Worm (Caenorhabditis elegans) whole organism, mixed stage, embryonic: Measurements from ENCODE around the gene jmjd-5.

Source experiments
- elt-3 ChIP-seq: fragments of 150-350 bp; optimal IDR thresholded peaks from 2 replicates; lab custom pipeline; 2014; ENCODE audit warnings: missing biosample characterization, missing genetic modification characterization
- flh-1 ChIP-seq: fragments of 200-800 bp; sonication (Bioruptor generic); optimal IDR thresholded peaks from 2 replicates; lab custom pipeline; 2018; ENCODE audit warnings: mild to moderate bottlenecking, missing genetic modification characterization, moderate library complexity, missing compliant biosample characterization
- mep-1 ChIP-seq: fragments of 150-350 bp; optimal IDR thresholded peaks from 2 replicates; lab custom pipeline; 2017; ENCODE audit warnings: missing biosample characterization, missing genetic modification reagents, missing genetic modification characterization, inconsistent platforms
- nhr-237 ChIP-seq: fragments of 150-350 bp; optimal IDR thresholded peaks from 2 replicates; lab custom pipeline; 2014; ENCODE audit warnings: missing biosample characterization, missing genetic modification characterization
- pha-4 ChIP-seq: fragments of 150-350 bp; optimal IDR thresholded peaks from 2 replicates; lab custom pipeline; 2018; ENCODE audit warnings: missing biosample characterization, missing genetic modification reagents, missing genetic modification characterization
- sptf-1 ChIP-seq: sonication (generic microtip); optimal IDR thresholded peaks from 2 replicates; lab custom pipeline; 2017; ENCODE audit warnings: mild to moderate bottlenecking, missing genetic modification characterization, moderate library complexity, missing compliant biosample characterization
- tbx-8 ChIP-seq: fragments of 200-800 bp; sonication (Bioruptor generic); optimal IDR thresholded peaks from 2 replicates; lab custom pipeline; 2018; ENCODE audit warnings: mild to moderate bottlenecking, missing genetic modification characterization, moderate library complexity, missing compliant biosample characterization
- unc-39 ChIP-seq: fragments of 150-350 bp; optimal IDR thresholded peaks from 2 replicates; lab custom pipeline; 2014; ENCODE audit warnings: missing biosample characterization, missing genetic modification characterization
- unc-62 ChIP-seq: fragments of 150-350 bp; optimal IDR thresholded peaks from 2 replicates; lab custom pipeline; 2014; ENCODE audit warnings: missing biosample characterization, missing genetic modification reagents, missing genetic modification characterization
- ztf-11 ChIP-seq: fragments of 150-350 bp; optimal IDR thresholded peaks from 2 replicates; lab custom pipeline; 2014; ENCODE audit warnings: missing biosample characterization, missing genetic modification characterization

DNA sequence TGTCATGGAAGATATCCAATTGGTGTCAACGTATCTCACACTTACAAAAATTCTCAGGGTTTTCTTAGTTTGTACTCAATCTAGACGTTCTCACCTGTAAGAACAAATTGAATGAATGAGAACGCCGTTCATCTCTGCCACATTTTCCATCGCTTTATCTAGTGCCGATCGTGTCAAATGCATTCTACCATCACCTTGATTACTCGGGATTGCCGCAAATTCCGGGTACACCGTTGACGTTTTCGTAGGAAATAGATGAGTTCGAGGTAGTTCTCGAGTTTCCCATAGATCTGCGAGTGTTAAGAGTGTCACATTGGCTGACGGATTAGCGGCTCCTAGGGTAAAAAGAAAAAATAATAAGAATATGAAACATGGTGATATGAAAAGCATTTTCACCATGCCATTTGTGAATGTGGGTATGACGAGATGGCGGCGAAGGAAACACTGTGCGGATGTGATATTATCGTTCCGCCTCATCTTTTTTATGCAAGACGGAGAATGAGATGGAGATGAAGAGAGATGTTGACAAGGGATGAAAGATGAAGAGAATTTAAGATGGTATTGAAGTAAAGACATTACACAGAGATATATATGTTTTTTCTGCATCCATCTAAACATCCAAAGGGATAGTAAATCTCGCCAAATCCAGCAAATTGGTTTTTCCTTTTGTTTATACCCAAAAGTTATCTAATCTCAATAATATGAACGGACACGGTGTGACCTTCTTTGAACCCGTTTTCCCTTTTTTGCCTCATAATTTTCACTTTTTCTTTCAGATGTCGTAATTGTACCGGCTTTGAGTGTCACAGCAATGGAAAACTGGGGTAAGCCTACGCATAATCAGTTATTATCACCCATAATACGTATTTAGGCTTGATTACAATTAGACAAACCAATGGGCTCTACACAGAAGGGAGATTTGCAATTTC, 33.9 kb upstream of the jmjd-5 start, which contains the start of gene lact-8:
- TF ChIP-seq unc-39 (tag; lab: Kevin White, UChicago): no peak
- TF ChIP-seq nhr-237: no peak
- no peak for TF ChIP-seq unc-62 (GFP tag; lab: Kevin White, UChicago)
- no peak for TF ChIP-seq sptf-1 (tag; lab: Kevin White, UChicago)
- TF ChIP-seq elt-3 (tag; lab: Kevin White, UChicago): no peak
- TF ChIP-seq ztf-11 (tag; lab: Kevin White, UChicago): no peak
- TF ChIP-seq flh-1: no peak
- no peak for TF ChIP-seq tbx-8
- no peak for TF ChIP-seq mep-1 (tag; lab: Kevin White, UChicago)
- TF ChIP-seq pha-4 (tag; lab: Kevin White, UChicago): no peak
